Fruit fly (Drosophila melanogaster) whole organism: ENCODE measurements around the gene CG10026.

Experiments
- CG8478 ChIP-seq: fragments of >200 bp; optimal IDR thresholded peaks from 2 replicates; lab custom pipeline; 2018; ENCODE audit warnings: inconsistent platforms
- Dll ChIP-seq: fragments of >200 bp; optimal IDR thresholded peaks from 2 replicates; lab custom pipeline; 2017
- EcR ChIP-seq, 2 experiments: fragments of >200 bp; optimal IDR thresholded peaks; 2 replicates each; lab custom pipeline; 2017; ENCODE audit warnings: missing biosample characterization in 2 of 2, missing genetic modification characterization in 2 of 2, missing genetic modification reagents in 2 of 2
- usp ChIP-seq: fragments of >200 bp; optimal IDR thresholded peaks from 2 replicates; lab custom pipeline; 2017; ENCODE audit warnings: missing biosample characterization, missing genetic modification characterization, mixed read lengths

DNA sequence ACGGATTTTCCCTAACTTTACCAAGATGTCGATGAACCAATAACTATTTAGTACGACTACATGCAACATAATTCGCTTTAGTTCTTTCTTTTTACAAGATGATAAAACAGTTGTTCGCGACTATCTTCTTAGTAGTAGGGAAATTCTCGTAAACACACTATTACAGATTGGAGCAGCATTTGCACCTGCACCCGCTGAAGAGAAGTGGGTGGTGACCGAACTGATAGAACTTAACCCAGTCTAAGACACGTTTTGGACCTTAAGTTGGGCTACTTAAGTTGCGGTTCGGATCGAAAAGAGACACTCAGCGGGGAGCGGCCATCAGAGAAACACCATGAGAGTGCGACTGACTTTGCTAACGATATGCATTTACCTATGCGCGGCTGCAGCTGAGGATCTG, 33.1 kb downstream of the CG10026 start, which contains the start of gene CG13083:
- TF ChIP-seq EcR (GFP tag; optimal IDR thresholded peaks at IDR 0.05; lab: Kevin White, UChicago) (no peak), CG8478 (lab: Kevin White, UChicago) (no peak), Dll (lab: Kevin White, UChicago) (no peak), usp (no peak)
